Fruit fly (Drosophila melanogaster) whole organism, embryonic: ENCODE results near the gene CG2256.
A peak's percentile ranks its signal among the peaks of the same experiment; 100 is the strongest.

Source experiments
- Atf-2 ChIP-seq: fragments of 200-800 bp; sonication (Bioruptor generic); optimal IDR thresholded peaks from 2 replicates; lab custom pipeline; 2016; ENCODE audit warnings: missing biosample characterization, missing genetic modification characterization
- Atf6 ChIP-seq: fragments of 200-800 bp; sonication (Bioruptor generic); IDR thresholded peaks from 2 replicates; pipeline ENCODE4 v1.3.6; 2022; ENCODE audit warnings: missing biosample characterization, missing genetic modification characterization
- Bdp1 ChIP-seq: fragments of 200-800 bp; sonication (Bioruptor generic); optimal IDR thresholded peaks from 3 replicates; lab custom pipeline; 2016; ENCODE audit warnings: missing biosample characterization, missing genetic modification characterization
- CG10462 ChIP-seq: fragments of 200-800 bp; sonication (Bioruptor generic); optimal IDR thresholded peaks from 2 replicates; lab custom pipeline; 2016; ENCODE audit warnings: missing biosample characterization, missing genetic modification characterization
- CG10654 ChIP-seq: fragments of 200-800 bp; sonication (Bioruptor generic); optimal IDR thresholded peaks from 2 replicates; lab custom pipeline; 2016; ENCODE audit warnings: missing biosample characterization, missing genetic modification characterization
- CG11247 ChIP-seq: fragments of 200-800 bp; sonication (Bioruptor generic); IDR thresholded peaks from 2 replicates; pipeline ENCODE4 v1.3.6; 2022; ENCODE audit warnings: missing biosample characterization, missing genetic modification characterization
- CG12659 ChIP-seq: fragments of 200-800 bp; sonication (Bioruptor generic); optimal IDR thresholded peaks from 3 replicates; lab custom pipeline; 2017; ENCODE audit warnings: mild to moderate bottlenecking, missing biosample characterization, missing genetic modification reagents, missing genetic modification characterization
- CG12769 ChIP-seq: fragments of 200-800 bp; sonication (Bioruptor generic); optimal IDR thresholded peaks from 2 replicates; lab custom pipeline; 2019; ENCODE audit warnings: missing biosample characterization, mild to moderate bottlenecking, missing genetic modification characterization, moderate library complexity
- CG12942 ChIP-seq: fragments of 200-800 bp; sonication (Bioruptor generic); optimal IDR thresholded peaks from 3 replicates; lab custom pipeline; 2016; ENCODE audit warnings: missing biosample characterization, missing genetic modification characterization
- CG13894 ChIP-seq: fragments of 200-800 bp; sonication (Bioruptor generic); optimal IDR thresholded peaks from 3 replicates; lab custom pipeline; 2018; ENCODE audit warnings: missing biosample characterization, mild to moderate bottlenecking, missing genetic modification characterization, moderate library complexity
- CG14050 ChIP-seq: fragments of 200-800 bp; sonication (Bioruptor generic); IDR thresholded peaks from 3 replicates; pipeline ENCODE4 v1.3.6; 2022; ENCODE audit warnings: missing biosample characterization, missing genetic modification characterization
- CG15601 ChIP-seq: fragments of 200-800 bp; sonication (Bioruptor generic); optimal IDR thresholded peaks from 3 replicates; lab custom pipeline; 2019; ENCODE audit warnings: missing biosample characterization, mild to moderate bottlenecking, missing genetic modification characterization, moderate library complexity
- CG1602 ChIP-seq: fragments of 200-800 bp; sonication (Bioruptor generic); optimal IDR thresholded peaks from 3 replicates; lab custom pipeline; 2016; ENCODE audit warnings: missing biosample characterization, missing genetic modification characterization
- CG31224 ChIP-seq: fragments of 200-800 bp; sonication (Bioruptor generic); IDR thresholded peaks from 2 replicates; pipeline ENCODE4 v1.3.6; 2022; ENCODE audit warnings: missing biosample characterization, missing genetic modification characterization
- CG31388 ChIP-seq: fragments of 200-800 bp; sonication (Bioruptor generic); optimal IDR thresholded peaks from 2 replicates; lab custom pipeline; 2016; ENCODE audit warnings: missing biosample characterization, missing genetic modification characterization
- CG3407 ChIP-seq: fragments of 200-800 bp; sonication (Bioruptor generic); optimal IDR thresholded peaks from 2 replicates; lab custom pipeline; 2018; ENCODE audit warnings: missing biosample characterization, mild to moderate bottlenecking, missing genetic modification characterization
- CG42726 ChIP-seq: fragments of 200-800 bp; sonication (Bioruptor generic); IDR thresholded peaks from 2 replicates; pipeline ENCODE4 v1.3.6; 2022; ENCODE audit warnings: missing biosample characterization, missing genetic modification characterization; ENCODE audit not compliant: partially characterized antibody
- CG4617 ChIP-seq: fragments of 200-800 bp; sonication (Bioruptor generic); optimal IDR thresholded peaks from 3 replicates; lab custom pipeline; 2016; ENCODE audit warnings: missing biosample characterization, missing genetic modification characterization, borderline replicate concordance
- CG7963 ChIP-seq: fragments of 200-800 bp; sonication (Bioruptor generic); IDR thresholded peaks from 3 replicates; pipeline ENCODE4 v1.3.6; 2022; ENCODE audit warnings: missing biosample characterization, missing genetic modification characterization; ENCODE audit not compliant: partially characterized antibody
- CG9215 ChIP-seq: fragments of 200-800 bp; sonication (Bioruptor generic); IDR thresholded peaks from 2 replicates; pipeline ENCODE4 v1.3.6; 2022; ENCODE audit warnings: missing biosample characterization, missing genetic modification characterization
- CG9437 ChIP-seq: fragments of 200-800 bp; sonication (Bioruptor generic); optimal IDR thresholded peaks from 2 replicates; lab custom pipeline; 2018; ENCODE audit warnings: missing biosample characterization, mild to moderate bottlenecking, missing genetic modification characterization
- Dref ChIP-seq: fragments of 200-800 bp; sonication (Bioruptor generic); IDR thresholded peaks from 2 replicates; pipeline ENCODE4 v1.3.6; 2022; ENCODE audit warnings: missing biosample characterization, missing genetic modification characterization
- Gsc ChIP-seq: fragments of 200-800 bp; sonication (Bioruptor generic); IDR thresholded peaks from 2 replicates; pipeline ENCODE4 v1.3.6; 2022; ENCODE audit warnings: missing biosample characterization, missing genetic modification characterization
- Hmx ChIP-seq: fragments of 200-800 bp; sonication (Bioruptor generic); optimal IDR thresholded peaks from 2 replicates; lab custom pipeline; 2016; ENCODE audit warnings: missing biosample characterization, missing genetic modification characterization
- Jarid2 ChIP-seq: fragments of 200-800 bp; sonication (Bioruptor generic); optimal IDR thresholded peaks from 3 replicates; lab custom pipeline; 2017; ENCODE audit warnings: mild to moderate bottlenecking, missing biosample characterization, missing genetic modification reagents, missing genetic modification characterization
- Kr ChIP-seq: fragments of 200-800 bp; sonication (Bioruptor generic); optimal IDR thresholded peaks from 2 replicates; lab custom pipeline; 2017; ENCODE audit warnings: missing biosample characterization, mild to moderate bottlenecking, missing genetic modification characterization
- Lhr ChIP-seq: fragments of 200-800 bp; sonication (Bioruptor generic); optimal IDR thresholded peaks from 3 replicates; lab custom pipeline; 2017; ENCODE audit warnings: mild to moderate bottlenecking, missing biosample characterization, missing genetic modification reagents, missing genetic modification characterization
- MBD-R2 ChIP-seq: fragments of 200-800 bp; sonication (Bioruptor generic); IDR thresholded peaks from 2 replicates; pipeline ENCODE4 v1.3.6; 2022; ENCODE audit warnings: missing biosample characterization, missing genetic modification characterization
- NC2α ChIP-seq: fragments of 200-800 bp; sonication (Bioruptor generic); optimal IDR thresholded peaks from 2 replicates; lab custom pipeline; 2016; ENCODE audit warnings: missing biosample characterization, missing genetic modification characterization
- NfI ChIP-seq: fragments of 200-800 bp; sonication (Bioruptor generic); optimal IDR thresholded peaks from 3 replicates; lab custom pipeline; 2018; ENCODE audit warnings: missing biosample characterization, mild to moderate bottlenecking, missing genetic modification characterization, moderate library complexity
- Xbp1 ChIP-seq: fragments of 200-800 bp; sonication (Bioruptor generic); optimal IDR thresholded peaks from 3 replicates; lab custom pipeline; 2016; ENCODE audit warnings: missing biosample characterization, mild to moderate bottlenecking, missing genetic modification characterization
- az2 ChIP-seq: fragments of 200-800 bp; sonication (Bioruptor generic); optimal IDR thresholded peaks from 3 replicates; lab custom pipeline; 2016; ENCODE audit warnings: missing biosample characterization, missing genetic modification characterization
- bigmax ChIP-seq: fragments of 200-800 bp; sonication (Bioruptor generic); optimal IDR thresholded peaks from 2 replicates; lab custom pipeline; 2018; ENCODE audit warnings: missing biosample characterization, mild to moderate bottlenecking, missing genetic modification characterization
- danr ChIP-seq: fragments of 200-800 bp; sonication (Bioruptor generic); IDR thresholded peaks from 2 replicates; pipeline ENCODE4 v1.3.6; 2022; ENCODE audit warnings: missing biosample characterization, missing genetic modification characterization
- disco-r ChIP-seq: fragments of 200-800 bp; sonication (Bioruptor generic); optimal IDR thresholded peaks from 2 replicates; lab custom pipeline; 2016; ENCODE audit warnings: missing biosample characterization, missing genetic modification characterization
- fru ChIP-seq: fragments of >200 bp; optimal IDR thresholded peaks from 2 replicates; lab custom pipeline; 2017
- gcm ChIP-seq: fragments of 200-800 bp; sonication (Bioruptor generic); optimal IDR thresholded peaks from 2 replicates; lab custom pipeline; 2019; ENCODE audit warnings: missing biosample characterization, mild to moderate bottlenecking, missing genetic modification characterization, moderate library complexity
- gfzf ChIP-seq: fragments of 200-800 bp; sonication (Bioruptor generic); optimal IDR thresholded peaks from 2 replicates; lab custom pipeline; 2016; ENCODE audit warnings: missing biosample characterization, mild to moderate bottlenecking, missing genetic modification characterization, moderate library complexity
- jigr1 ChIP-seq: fragments of 200-800 bp; sonication (Bioruptor generic); IDR thresholded peaks from 3 replicates; pipeline ENCODE4 v1.3.6; 2022; ENCODE audit warnings: missing biosample characterization, missing genetic modification characterization
- kni ChIP-seq: fragments of 200-800 bp; sonication (Bioruptor generic); optimal IDR thresholded peaks from 3 replicates; lab custom pipeline; 2017; ENCODE audit warnings: mild to moderate bottlenecking, missing biosample characterization, missing genetic modification reagents, missing genetic modification characterization
- lov ChIP-seq, 2 experiments: fragments of 200-800 bp in 1 of 2; fragments of >200 bp in 1 of 2; sonication (Bioruptor generic) in 1 of 2; IDR thresholded peaks in 1 of 2; optimal IDR thresholded peaks in 1 of 2; 2 replicates in 1 of 2; 3 replicates in 1 of 2; pipeline versions ENCODE4 v1.3.6 to Lab custom; 2017 to 2022; ENCODE audit warnings: missing biosample characterization in 1 of 2, missing genetic modification characterization in 1 of 2
- nau ChIP-seq: fragments of 200-800 bp; sonication (Bioruptor generic); optimal IDR thresholded peaks from 3 replicates; lab custom pipeline; 2017; ENCODE audit warnings: missing biosample characterization, mild to moderate bottlenecking, missing genetic modification characterization, missing genetic modification reagents
- oc ChIP-seq: fragments of 200-800 bp; sonication (Bioruptor generic); optimal IDR thresholded peaks from 2 replicates; lab custom pipeline; 2018; ENCODE audit warnings: missing biosample characterization, mild to moderate bottlenecking, missing genetic modification characterization, moderate library complexity
- prd ChIP-seq, 3 experiments: fragments of >200 bp in 2 of 3; fragments of 200-800 bp in 1 of 3; sonication (Bioruptor generic) in 1 of 3; optimal IDR thresholded peaks in 2 of 3; IDR thresholded peaks in 1 of 3; 2 replicates in 2 of 3; 3 replicates in 1 of 3; pipeline versions ENCODE4 v1.3.6 to Lab custom; 2017 to 2022; ENCODE audit warnings: missing biosample characterization in 1 of 3, missing genetic modification characterization in 1 of 3
- seq ChIP-seq: fragments of 200-800 bp; sonication (Bioruptor generic); IDR thresholded peaks from 2 replicates; pipeline ENCODE4 v1.3.6; 2022; ENCODE audit warnings: missing biosample characterization, missing genetic modification characterization
- so ChIP-seq: fragments of 200-800 bp; sonication (Bioruptor generic); IDR thresholded peaks from 3 replicates; pipeline ENCODE4 v1.3.6; 2022; ENCODE audit warnings: missing biosample characterization, missing genetic modification characterization
- tap ChIP-seq: fragments of 200-800 bp; optimal IDR thresholded peaks from 3 replicates; lab custom pipeline; 2019; ENCODE audit warnings: missing biosample characterization, mild to moderate bottlenecking, missing genetic modification characterization, moderate library complexity
- wor ChIP-seq: fragments of 200-800 bp; sonication (Bioruptor generic); IDR thresholded peaks from 2 replicates; pipeline ENCODE4 v1.3.6; 2022; ENCODE audit warnings: missing biosample characterization, missing genetic modification characterization

The CG2256 gene

DNA sequence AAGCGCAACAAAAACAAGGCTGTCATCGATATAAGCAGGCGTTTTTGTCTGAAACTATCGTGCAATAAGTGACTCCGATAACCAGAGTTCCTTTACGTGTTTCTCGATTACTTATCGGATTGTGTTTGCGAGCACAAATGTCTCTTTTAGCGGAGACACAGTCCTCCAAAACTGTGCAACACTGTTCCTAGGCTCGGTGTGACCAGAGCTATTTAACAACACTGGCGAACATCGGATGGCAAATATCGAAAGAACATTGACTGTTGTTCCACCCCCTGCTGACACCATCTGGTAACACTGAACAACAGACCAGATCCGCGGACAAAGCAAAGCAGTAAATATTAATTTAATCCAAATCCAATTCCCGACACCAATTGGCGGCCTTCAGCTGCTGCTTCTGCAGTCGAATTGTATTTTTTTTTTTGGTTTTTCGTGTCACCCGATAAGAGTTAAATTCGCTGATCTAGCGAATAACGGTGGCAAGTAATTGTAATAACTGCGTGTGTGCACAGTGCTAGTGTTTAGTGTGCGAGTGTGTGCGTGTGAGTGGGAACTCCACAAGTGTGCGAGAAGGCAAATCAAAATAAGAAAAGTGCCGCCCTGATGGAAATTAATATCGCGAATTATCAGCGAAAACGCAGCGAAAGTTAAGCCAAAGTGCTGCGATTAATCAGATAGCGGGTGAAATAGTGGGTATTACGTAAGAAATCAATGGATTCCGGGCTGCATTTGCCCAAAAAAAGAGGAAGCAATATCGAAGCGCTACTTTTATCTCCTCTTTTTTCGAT lies 25.4 kb downstream of the CG2256 start, which contains the start of gene mys (continued):
- TF ChIP-seq danr (GFP tag; lab: Robert Waterston, UW) (no peak), wor (GFP tag; lab: Robert Waterston, UW) (no peak), CG10654 (GFP tag; lab: Kevin White, UChicago) (peak; percentile 63), Lhr (peak; percentile 95), Hmx (no peak), CG31388 (no peak), CG12659 (GFP tag; lab: Kevin White, UChicago) (peak; percentile 92), CG10462 (GFP tag; lab: Kevin White, UChicago) (peak; percentile 1), CG1602 (GFP tag; lab: Kevin White, UChicago) (peak; percentile 48), CG4617 (GFP tag; lab: Kevin White, UChicago) (peak; percentile 83), jigr1 (GFP tag; lab: Robert Waterston, UW) (no peak), NfI (GFP tag; lab: Kevin White, UChicago) (peak; percentile 65), CG12769 (tag; lab: Kevin White, UChicago) (peak; percentile 76), Jarid2 (GFP tag; lab: Kevin White, UChicago) (no peak), oc (tag; lab: Kevin White, UChicago) (peak; percentile 40), nau (GFP tag; lab: Kevin White, UChicago) (peak; percentile 6), so (GFP tag; lab: Robert Waterston, UW) (no peak), CG31224 (GFP tag; lab: Robert Waterston, UW) (peak; percentile 24; the same call in 1 of the 2 replicates), CG3407 (GFP tag; lab: Kevin White, UChicago) (peak; percentile 33), Xbp1 (GFP tag; lab: Kevin White, UChicago) (peak; percentile 74), Gsc (no peak), prd (optimal IDR thresholded peaks at IDR 0.05; lab: Kevin White, UChicago) (no peak), prd (GFP tag; IDR thresholded peaks at IDR 0.05; lab: Robert Waterston, UW) (peak; percentile 60), CG14050 (GFP tag; lab: Robert Waterston, UW) (no peak), CG7963 (GFP tag; lab: Robert Waterston, UW) (peak; percentile 88), Bdp1 (GFP tag; lab: Kevin White, UChicago) (peak; percentile 71), bigmax (GFP tag; lab: Kevin White, UChicago) (no peak), tap (tag; lab: Kevin White, UChicago) (no peak), CG9215 (GFP tag; lab: Robert Waterston, UW) (peak; percentile 36; the same call in 1 of the 2 replicates), Atf-2 (GFP tag; lab: Kevin White, UChicago) (peak; percentile 44), fru (lab: Kevin White, UChicago) (no peak), az2 (GFP tag; lab: Kevin White, UChicago) (peak; percentile 13), kni (GFP tag; lab: Kevin White, UChicago) (peak; percentile 43), CG15601 (tag; lab: Kevin White, UChicago) (peak; percentile 71), Dref (GFP tag; lab: Robert Waterston, UW) (peak; percentile 95), CG12942 (GFP tag; lab: Kevin White, UChicago) (peak; percentile 60), gcm (GFP tag; lab: Kevin White, UChicago) (peak; percentile 4), CG13894 (peak; percentile 86), Atf6 (GFP tag; lab: Robert Waterston, UW) (peak; percentile 33; the same call in 1 of the 2 replicates), CG11247 (peak; percentile 73), lov (optimal IDR thresholded peaks at IDR 0.05; lab: Kevin White, UChicago) (no peak), lov (GFP tag; IDR thresholded peaks at IDR 0.05; lab: Robert Waterston, UW) (no peak), Kr (GFP tag; lab: Kevin White, UChicago) (no peak), disco-r (GFP tag; lab: Kevin White, UChicago) (peak; percentile 37), NC2α (peak; percentile 26), CG42726 (GFP tag; lab: Robert Waterston, UW) (peak; percentile 97), MBD-R2 (peak; percentile 59), seq (GFP tag; lab: Robert Waterston, UW) (peak; percentile 76), CG9437 (GFP tag; lab: Kevin White, UChicago) (peak; percentile 99), gfzf (GFP tag; lab: Kevin White, UChicago) (peak; percentile 95)
